Fruit fly (Drosophila melanogaster) whole organism, embryonic: ENCODE results near the gene pug.

Experiments
- ATbp ChIP-seq: fragments of 200-800 bp; sonication (Bioruptor generic); optimal IDR thresholded peaks from 2 replicates; lab custom pipeline; 2017; ENCODE audit warnings: missing biosample characterization, mild to moderate bottlenecking, missing genetic modification characterization, missing genetic modification reagents
- Ada2b ChIP-seq: fragments of 200-800 bp; sonication (Bioruptor generic); IDR thresholded peaks from 2 replicates; pipeline ENCODE4 v1.3.6; 2022; ENCODE audit warnings: missing biosample characterization, missing genetic modification characterization
- Atf-2 ChIP-seq: fragments of 200-800 bp; sonication (Bioruptor generic); optimal IDR thresholded peaks from 2 replicates; lab custom pipeline; 2016; ENCODE audit warnings: missing biosample characterization, missing genetic modification characterization
- Awh ChIP-seq: fragments of 200-800 bp; sonication (Bioruptor generic); IDR thresholded peaks from 2 replicates; pipeline ENCODE4, ENCODE4 v1.3.6; 2022; ENCODE audit warnings: missing biosample characterization, missing genetic modification characterization
- CG11723 ChIP-seq: fragments of 200-800 bp; sonication (Bioruptor generic); optimal IDR thresholded peaks from 2 replicates; lab custom pipeline; 2017; ENCODE audit warnings: missing biosample characterization, mild to moderate bottlenecking, missing genetic modification characterization
- CG12659 ChIP-seq: fragments of 200-800 bp; sonication (Bioruptor generic); optimal IDR thresholded peaks from 3 replicates; lab custom pipeline; 2017; ENCODE audit warnings: mild to moderate bottlenecking, missing biosample characterization, missing genetic modification reagents, missing genetic modification characterization
- CG14050 ChIP-seq: fragments of 200-800 bp; sonication (Bioruptor generic); IDR thresholded peaks from 3 replicates; pipeline ENCODE4 v1.3.6; 2022; ENCODE audit warnings: missing biosample characterization, missing genetic modification characterization
- CG16815 ChIP-seq: fragments of 200-800 bp; sonication (Bioruptor generic); optimal IDR thresholded peaks from 3 replicates; lab custom pipeline; 2017; ENCODE audit warnings: missing biosample characterization, mild to moderate bottlenecking, missing genetic modification characterization
- CG17385 ChIP-seq: fragments of 200-800 bp; sonication (Bioruptor generic); optimal IDR thresholded peaks from 3 replicates; lab custom pipeline; 2018; ENCODE audit warnings: missing biosample characterization, mild to moderate bottlenecking, missing genetic modification characterization
- CG18619 ChIP-seq: fragments of 200-800 bp; sonication (Bioruptor generic); optimal IDR thresholded peaks from 3 replicates; lab custom pipeline; 2017; ENCODE audit warnings: missing biosample characterization, mild to moderate bottlenecking, missing genetic modification characterization
- CG2202 ChIP-seq: fragments of 200-800 bp; sonication (Bioruptor generic); optimal IDR thresholded peaks from 2 replicates; lab custom pipeline; 2018; ENCODE audit warnings: missing biosample characterization, mild to moderate bottlenecking, missing genetic modification characterization
- CG30020 ChIP-seq: fragments of 200-800 bp; optimal IDR thresholded peaks from 2 replicates; lab custom pipeline; 2019; ENCODE audit warnings: missing biosample characterization, mild to moderate bottlenecking, missing genetic modification characterization, moderate library complexity
- CG42726 ChIP-seq: fragments of 200-800 bp; sonication (Bioruptor generic); IDR thresholded peaks from 2 replicates; pipeline ENCODE4 v1.3.6; 2022; ENCODE audit warnings: missing biosample characterization, missing genetic modification characterization; ENCODE audit not compliant: partially characterized antibody
- CG4328 ChIP-seq: fragments of 200-800 bp; sonication (Bioruptor generic); optimal IDR thresholded peaks from 3 replicates; lab custom pipeline; 2017; ENCODE audit warnings: missing biosample characterization, missing genetic modification reagents, missing genetic modification characterization
- CG4424 ChIP-seq: fragments of 200-800 bp; sonication (Bioruptor generic); optimal IDR thresholded peaks from 3 replicates; lab custom pipeline; 2016; ENCODE audit warnings: missing biosample characterization, missing genetic modification characterization
- CG4707 ChIP-seq: fragments of 200-800 bp; sonication (Bioruptor generic); optimal IDR thresholded peaks from 2 replicates; lab custom pipeline; 2018; ENCODE audit warnings: missing biosample characterization, mild to moderate bottlenecking, missing genetic modification characterization, moderate library complexity
- CHES-1-like ChIP-seq: fragments of 200-800 bp; sonication (Bioruptor generic); optimal IDR thresholded peaks from 2 replicates; lab custom pipeline; 2016; ENCODE audit warnings: missing biosample characterization, missing genetic modification characterization
- D19B ChIP-seq: fragments of 200-800 bp; sonication (Bioruptor generic); optimal IDR thresholded peaks from 2 replicates; lab custom pipeline; 2017; ENCODE audit warnings: missing biosample characterization, mild to moderate bottlenecking, missing genetic modification characterization
- Dll ChIP-seq: fragments of 200-800 bp; sonication (Bioruptor generic); IDR thresholded peaks from 4 replicates; pipeline ENCODE4 v1.3.6; 2022; ENCODE audit warnings: missing biosample characterization, missing genetic modification characterization; ENCODE audit not compliant: partially characterized antibody
- Eip74EF ChIP-seq, 2 experiments: fragments of 200-800 bp in 1 of 2; fragments of >200 bp in 1 of 2; sonication (Bioruptor generic) in 1 of 2; optimal IDR thresholded peaks; 2 replicates each; lab custom pipeline; 2017 to 2019; ENCODE audit warnings: missing biosample characterization in 2 of 2, missing genetic modification characterization in 2 of 2, mild to moderate bottlenecking in 1 of 2, moderate library complexity in 1 of 2
- Ets65A ChIP-seq: fragments of 200-800 bp; sonication (Bioruptor generic); peaks from one replicate; lab custom pipeline; 2016; ENCODE audit warnings: missing biosample characterization, missing genetic modification characterization
- Fer3 ChIP-seq: fragments of 200-800 bp; sonication (Bioruptor generic); optimal IDR thresholded peaks from 2 replicates; lab custom pipeline; 2018; ENCODE audit warnings: missing biosample characterization, mild to moderate bottlenecking, missing genetic modification characterization, moderate library complexity
- HHEX ChIP-seq: fragments of 200-800 bp; sonication (Bioruptor generic); optimal IDR thresholded peaks from 3 replicates; lab custom pipeline; 2017; ENCODE audit warnings: missing biosample characterization, mild to moderate bottlenecking, missing genetic modification characterization, missing genetic modification reagents
- HLH54F ChIP-seq: fragments of 200-800 bp; sonication (Bioruptor generic); optimal IDR thresholded peaks from 3 replicates; lab custom pipeline; 2016; ENCODE audit warnings: missing biosample characterization, missing genetic modification characterization
- Hmx ChIP-seq: fragments of 200-800 bp; sonication (Bioruptor generic); optimal IDR thresholded peaks from 2 replicates; lab custom pipeline; 2016; ENCODE audit warnings: missing biosample characterization, missing genetic modification characterization
- Hr39 ChIP-seq: fragments of >200 bp; optimal IDR thresholded peaks from 2 replicates; lab custom pipeline; 2017
- Jarid2 ChIP-seq: fragments of 200-800 bp; sonication (Bioruptor generic); optimal IDR thresholded peaks from 3 replicates; lab custom pipeline; 2017; ENCODE audit warnings: mild to moderate bottlenecking, missing biosample characterization, missing genetic modification reagents, missing genetic modification characterization
- MESR4 ChIP-seq: fragments of 200-800 bp; sonication (Bioruptor generic); optimal IDR thresholded peaks from 2 replicates; lab custom pipeline; 2018; ENCODE audit warnings: missing biosample characterization, mild to moderate bottlenecking, missing genetic modification characterization, moderate library complexity
- Med ChIP-seq: fragments of 200-800 bp; sonication (Bioruptor generic); peaks from one replicate; lab custom pipeline; 2016; ENCODE audit warnings: missing biosample characterization, missing genetic modification characterization, mild to moderate bottlenecking, inconsistent platforms, moderate library complexity
- Mes4 ChIP-seq: fragments of 200-800 bp; sonication (Bioruptor generic); optimal IDR thresholded peaks from 2 replicates; lab custom pipeline; 2016; ENCODE audit warnings: missing biosample characterization, missing genetic modification characterization
- Spps ChIP-seq: fragments of 200-800 bp; sonication (Bioruptor generic); optimal IDR thresholded peaks from 2 replicates; lab custom pipeline; 2018; ENCODE audit warnings: missing biosample characterization, mild to moderate bottlenecking, missing genetic modification characterization
- Tbp ChIP-seq: fragments of >200 bp; optimal IDR thresholded peaks from 2 replicates; lab custom pipeline; 2018; ENCODE audit warnings: missing biosample characterization, missing genetic modification characterization
- Xbp1 ChIP-seq: fragments of 200-800 bp; sonication (Bioruptor generic); optimal IDR thresholded peaks from 3 replicates; lab custom pipeline; 2016; ENCODE audit warnings: missing biosample characterization, mild to moderate bottlenecking, missing genetic modification characterization
- abd-A ChIP-seq: fragments of 200-800 bp; sonication (Bioruptor generic); optimal IDR thresholded peaks from 3 replicates; lab custom pipeline; 2019; ENCODE audit warnings: missing biosample characterization, mild to moderate bottlenecking, missing genetic modification characterization, moderate library complexity
- br ChIP-seq: fragments of >200 bp; optimal IDR thresholded peaks from 2 replicates; lab custom pipeline; 2017
- croc ChIP-seq: fragments of 200-800 bp; sonication (Bioruptor generic); conservative IDR thresholded peaks from 3 replicates; pipeline ENCODE4 v1.3.6; 2022; ENCODE audit warnings: missing biosample characterization, missing genetic modification characterization
- da ChIP-seq: fragments of 200-800 bp; sonication (Bioruptor generic); optimal IDR thresholded peaks from 2 replicates; lab custom pipeline; 2016; ENCODE audit warnings: missing biosample characterization, missing genetic modification characterization
- dmrt11E ChIP-seq: fragments of 200-800 bp; sonication (Bioruptor generic); optimal IDR thresholded peaks from 3 replicates; lab custom pipeline; 2018; ENCODE audit warnings: missing biosample characterization, mild to moderate bottlenecking, missing genetic modification characterization, moderate library complexity
- dysf ChIP-seq: fragments of 200-800 bp; sonication (Bioruptor generic); IDR thresholded peaks from 3 replicates; pipeline ENCODE4 v1.3.6; 2022; ENCODE audit warnings: missing biosample characterization, missing genetic modification characterization
- ems ChIP-seq: fragments of 200-800 bp; sonication (Bioruptor generic); optimal IDR thresholded peaks from 3 replicates; lab custom pipeline; 2016; ENCODE audit warnings: missing biosample characterization, missing genetic modification characterization
- en ChIP-seq: fragments of 200-800 bp; sonication (Bioruptor generic); optimal IDR thresholded peaks from 2 replicates; lab custom pipeline; 2016; ENCODE audit warnings: missing biosample characterization, missing genetic modification characterization
- eyg ChIP-seq: fragments of 200-800 bp; sonication (Bioruptor generic); optimal IDR thresholded peaks from 3 replicates; lab custom pipeline; 2016; ENCODE audit warnings: missing biosample characterization, missing genetic modification characterization
- fd102C ChIP-seq: fragments of 200-800 bp; sonication (Bioruptor generic); optimal IDR thresholded peaks from 2 replicates; lab custom pipeline; 2018; ENCODE audit warnings: missing biosample characterization, mild to moderate bottlenecking, missing genetic modification characterization, moderate library complexity
- gt ChIP-seq: fragments of 200-800 bp; sonication (Bioruptor generic); IDR thresholded peaks from 2 replicates; pipeline ENCODE4 v1.3.6; 2022; ENCODE audit warnings: missing biosample characterization, missing genetic modification characterization
- ind ChIP-seq: fragments of 200-800 bp; sonication (Bioruptor generic); optimal IDR thresholded peaks from 3 replicates; lab custom pipeline; 2016; ENCODE audit warnings: missing biosample characterization, missing genetic modification characterization
- kay ChIP-seq: fragments of 200-800 bp; sonication (Bioruptor generic); optimal IDR thresholded peaks from 2 replicates; lab custom pipeline; 2016; ENCODE audit warnings: missing biosample characterization, missing genetic modification characterization
- klu ChIP-seq: fragments of 200-800 bp; sonication (Bioruptor generic); IDR thresholded peaks from 2 replicates; pipeline ENCODE4 v1.3.6; 2022; ENCODE audit warnings: missing biosample characterization, missing genetic modification characterization
- maf-S ChIP-seq: fragments of 200-800 bp; sonication (Bioruptor generic); optimal IDR thresholded peaks from 2 replicates; lab custom pipeline; 2016; ENCODE audit warnings: missing biosample characterization, missing genetic modification characterization
- nmo ChIP-seq: fragments of 200-800 bp; sonication (Bioruptor generic); optimal IDR thresholded peaks from 2 replicates; lab custom pipeline; 2018; ENCODE audit warnings: missing biosample characterization, mild to moderate bottlenecking, missing genetic modification characterization, moderate library complexity
- org-1 ChIP-seq: fragments of 200-800 bp; sonication (Bioruptor generic); optimal IDR thresholded peaks from 2 replicates; lab custom pipeline; 2017; ENCODE audit warnings: missing biosample characterization, missing genetic modification characterization
- run ChIP-seq: fragments of 200-800 bp; sonication (Bioruptor generic); optimal IDR thresholded peaks from 3 replicates; lab custom pipeline; 2018; ENCODE audit warnings: missing biosample characterization, mild to moderate bottlenecking, missing genetic modification characterization
- sc ChIP-seq, 3 experiments: fragments of >200 bp in 2 of 3; fragments of 200-800 bp in 1 of 3; sonication (Bioruptor generic) in 1 of 3; optimal IDR thresholded peaks; 2 replicates in 2 of 3; 3 replicates in 1 of 3; lab custom pipeline; 2017; ENCODE audit warnings: mild to moderate bottlenecking in 1 of 3, missing biosample characterization in 1 of 3, missing genetic modification characterization in 1 of 3, missing genetic modification reagents in 1 of 3
- stwl ChIP-seq: fragments of 200-800 bp; sonication (Bioruptor generic); optimal IDR thresholded peaks from 3 replicates; lab custom pipeline; 2018; ENCODE audit warnings: missing biosample characterization, mild to moderate bottlenecking, missing genetic modification characterization, moderate library complexity

The pug gene

DNA sequence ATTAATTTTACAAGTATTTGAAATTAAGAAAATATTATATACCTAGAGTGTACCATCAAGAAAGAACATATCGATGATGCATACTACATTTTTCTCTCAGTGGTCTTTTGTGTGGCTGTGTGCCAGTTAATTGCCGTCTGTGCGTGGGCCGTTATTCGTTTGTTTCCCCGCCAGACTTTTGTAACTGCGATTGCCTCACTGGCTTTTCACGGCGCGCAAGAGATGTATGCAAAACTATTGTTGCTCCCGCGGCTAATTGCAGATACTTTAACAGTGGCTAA, 14.7 kb upstream of the pug start (continued):
- TF ChIP-seq fd102C (GFP tag; lab: Kevin White, UChicago) (peak; percentile 28), CG42726 (GFP tag; lab: Robert Waterston, UW) (no peak), CG14050 (GFP tag; lab: Robert Waterston, UW) (0 out of 3 replicates have a peak, but pooled peaks have one; percentile 45), org-1 (GFP tag; lab: Kevin White, UChicago) (no peak), ems (GFP tag; lab: Kevin White, UChicago) (no peak), Med (peak; percentile 74), kay (no peak), da (GFP tag; lab: Kevin White, UChicago) (no peak), dmrt11E (tag; lab: Kevin White, UChicago) (peak; percentile 40), CG4707 (no peak), CG11723 (GFP tag; lab: Kevin White, UChicago) (no peak), CG12659 (GFP tag; lab: Kevin White, UChicago) (no peak), croc (no peak; the same call in 2 of the 3 replicates), en (GFP tag; lab: Kevin White, UChicago) (no peak), Fer3 (tag; lab: Kevin White, UChicago) (no peak), Atf-2 (GFP tag; lab: Kevin White, UChicago) (no peak), Tbp (GFP tag; lab: Kevin White, UChicago) (no peak), stwl (tag; lab: Kevin White, UChicago) (no peak), CG16815 (no peak), CG4424 (peak; percentile 25), Xbp1 (GFP tag; lab: Kevin White, UChicago) (peak; percentile 36), CG17385 (GFP tag; lab: Kevin White, UChicago) (no peak), run (tag; lab: Kevin White, UChicago) (no peak), CG4328 (no peak), ind (peak; percentile 8), gt (no peak), sc (optimal IDR thresholded peaks at IDR 0.05; lab: Kevin White, UChicago) (no peak), sc (GFP tag; optimal IDR thresholded peaks at IDR 0.05; lab: Kevin White, UChicago) (no peak), ATbp (GFP tag; lab: Kevin White, UChicago) (peak; percentile 30), Hmx (GFP tag; lab: Kevin White, UChicago) (no peak), klu (GFP tag; lab: Robert Waterston, UW) (peak; percentile 42; the same call in 1 of the 2 replicates), Mes4 (GFP tag; lab: Kevin White, UChicago) (no peak), MESR4 (GFP tag; lab: Kevin White, UChicago) (no peak), maf-S (GFP tag; lab: Kevin White, UChicago) (no peak)

- TF ChIP-seq HLH54F (GFP tag; lab: Kevin White, UChicago) (no peak), HHEX (GFP tag; lab: Kevin White, UChicago) (no peak), Hr39 (lab: Kevin White, UChicago) (no peak), nmo (no peak), Awh (GFP tag; lab: Robert Waterston, UW) (0 out of 2 replicates have a peak, but pooled peaks have one; percentile 24), CG2202 (no peak), D19B (GFP tag; lab: Kevin White, UChicago) (peak; percentile 70), abd-A (tag; lab: Kevin White, UChicago) (no peak), CG30020 (tag; lab: Kevin White, UChicago) (no peak), Ets65A (GFP tag; lab: Kevin White, UChicago) (peak; percentile 36), Dll (GFP tag; lab: Robert Waterston, UW) (no peak), Ada2b (GFP tag; lab: Robert Waterston, UW) (no peak), Spps (no peak), Med (peak; percentile 38), Eip74EF (GFP tag; optimal IDR thresholded peaks at IDR 0.05; lab: Kevin White, UChicago) (no peak), br (lab: Kevin White, UChicago) (no peak), CHES-1-like (GFP tag; lab: Kevin White, UChicago) (no peak), Jarid2 (GFP tag; lab: Kevin White, UChicago) (no peak), dysf (GFP tag; lab: Robert Waterston, UW) (0 out of 3 replicates have a peak, but pooled peaks have one; percentile 14), CG18619 (GFP tag; lab: Kevin White, UChicago) (no peak), eyg (GFP tag; lab: Kevin White, UChicago) (no peak)
- TF ChIP-seq, all 482 proteins: peak for 5
Measured at dm6 chr3R:10683226-10683625, 13.1 kb upstream of the pug start.
